Fruit fly (Drosophila melanogaster): ENCODE measurements around the gene CG32988.
A peak's percentile ranks its signal among the peaks of the same experiment; 100 is the strongest.

Gene CG32988

dm6 chr2L:8852235-8852634, 12.4 kb upstream of the CG32988 start (continued):
- TF ChIP-seq CG8765 (GFP tag; IDR thresholded peaks at IDR 0.05) (0 out of 2 replicates have a peak, but pooled peaks have one; percentile 17), sna (GFP tag; IDR thresholded peaks at IDR 0.05; ENCODE audit: partially characterized antibody) (no peak), bowl (GFP tag; IDR thresholded peaks at IDR 0.05) (no peak), row (GFP tag; IDR thresholded peaks at IDR 0.05) (no peak), ewg (GFP tag; optimal IDR thresholded peaks at IDR 0.05) (peak; percentile 25), CG17829 (tag; optimal IDR thresholded peaks at IDR 0.05) (peak; percentile 52), tup (GFP tag; optimal IDR thresholded peaks at IDR 0.05) (peak; percentile 36), Sin3A (optimal IDR thresholded peaks at IDR 0.05) (no peak), CG8089 (GFP tag; optimal IDR thresholded peaks at IDR 0.05) (peak; percentile 69), Dad (GFP tag; optimal IDR thresholded peaks at IDR 0.05) (peak; percentile 34), Hmr (GFP tag; optimal IDR thresholded peaks at IDR 0.05) (peak; percentile 41), lab (GFP tag; optimal IDR thresholded peaks at IDR 0.05) (peak; percentile 77), CG13287 (GFP tag; IDR thresholded peaks at IDR 0.05; ENCODE audit: partially characterized antibody) (no peak), CG15073 (GFP tag; optimal IDR thresholded peaks at IDR 0.05) (no peak), CG10274 (GFP tag; optimal IDR thresholded peaks at IDR 0.05) (peak; percentile 29), CG4424 (GFP tag; optimal IDR thresholded peaks at IDR 0.05) (peak; percentile 27), CG17186 (GFP tag; optimal IDR thresholded peaks at IDR 0.05) (peak; percentile 60), CG12219 (GFP tag; optimal IDR thresholded peaks at IDR 0.05) (peak; percentile 65), pb (GFP tag; optimal IDR thresholded peaks at IDR 0.05) (peak; percentile 4), Med (GFP tag) (peak; percentile 86), sima (GFP tag; optimal IDR thresholded peaks at IDR 0.05) (no peak), CG3163 (GFP tag; optimal IDR thresholded peaks at IDR 0.05) (peak; percentile 25), CG9876 (GFP tag; optimal IDR thresholded peaks at IDR 0.05) (no peak), pan (optimal IDR thresholded peaks at IDR 0.05) (no peak), pan (GFP tag; optimal IDR thresholded peaks at IDR 0.05 in 1 of 2, IDR thresholded peaks at IDR 0.05 in 1 of 2) (peak in 1 of 2 experiments; percentile 9), CG7987 (GFP tag; optimal IDR thresholded peaks at IDR 0.05) (peak; percentile 71), CG17361 (GFP tag; IDR thresholded peaks at IDR 0.05) (peak; percentile 40; the same call in 2 of the 3 replicates), chinmo (GFP tag; IDR thresholded peaks at IDR 0.05; ENCODE audit: partially characterized antibody) (no peak), fd96Cb (tag; optimal IDR thresholded peaks at IDR 0.05) (no peak), emc (GFP tag; optimal IDR thresholded peaks at IDR 0.05) (no peak), ash1 (GFP tag; optimal IDR thresholded peaks at IDR 0.05) (peak; percentile 3), Ssrp (tag; optimal IDR thresholded peaks at IDR 0.05) (no peak), CG15269 (tag; optimal IDR thresholded peaks at IDR 0.05) (no peak), ken (GFP tag; IDR thresholded peaks at IDR 0.05) (no peak), ham (GFP tag; IDR thresholded peaks at IDR 0.05) (no peak), CG4707 (GFP tag; optimal IDR thresholded peaks at IDR 0.05) (peak; percentile 74), CG30431 (GFP tag; optimal IDR thresholded peaks at IDR 0.05) (peak; percentile 23), tin (GFP tag; optimal IDR thresholded peaks at IDR 0.05) (peak; percentile 21), CG10267 (tag; optimal IDR thresholded peaks at IDR 0.05) (peak; percentile 53)

- TF ChIP-seq CG10959 (GFP tag; IDR thresholded peaks at IDR 0.05) (no peak), Kr (GFP tag; optimal IDR thresholded peaks at IDR 0.05) (no peak), pum (GFP tag; optimal IDR thresholded peaks at IDR 0.05) (no peak), CG15514 (GFP tag; optimal IDR thresholded peaks at IDR 0.05) (no peak), CG10274 (GFP tag; optimal IDR thresholded peaks at IDR 0.05) (no peak), CG18476 (GFP tag; optimal IDR thresholded peaks at IDR 0.05) (no peak), CG2875 (GFP tag; optimal IDR thresholded peaks at IDR 0.05) (no peak), nom (GFP tag; optimal IDR thresholded peaks at IDR 0.05) (peak; percentile 5), tll (GFP tag; optimal IDR thresholded peaks at IDR 0.05) (no peak), rib (GFP tag; IDR thresholded peaks at IDR 0.05) (no peak), onecut (GFP tag; IDR thresholded peaks at IDR 0.05) (no peak), E2f1 (GFP tag; IDR thresholded peaks at IDR 0.05) (no peak), CTCF (GFP tag; optimal IDR thresholded peaks at IDR 0.05) (no peak), Awh (GFP tag; IDR thresholded peaks at IDR 0.05) (no peak), lbe (GFP tag; optimal IDR thresholded peaks at IDR 0.05) (peak; percentile 36), Rfx (GFP tag; IDR thresholded peaks at IDR 0.05) (no peak)
Observed at dm6 chr2L:8855482-8855881, 9.2 kb upstream of the CG32988 start.
